Worm (Caenorhabditis elegans) whole organism, L4 larva: Measurements from ENCODE around the gene srsx-34.

Experiments
- F10B5.3 ChIP-seq: sonication (generic microtip); optimal IDR thresholded peaks from 2 replicates; lab custom pipeline; 2016; ENCODE audit warnings: mild to moderate bottlenecking, missing genetic modification characterization, missing compliant biosample characterization
- F44E2.7 ChIP-seq: fragments of 200-800 bp; sonication (Bioruptor generic); IDR thresholded peaks from 2 replicates; pipeline ENCODE4 v2.1.2; 2022; ENCODE audit warnings: missing genetic modification characterization, missing compliant biosample characterization
- R02D3.7 ChIP-seq: fragments of 150-350 bp; sonication (generic microtip); optimal IDR thresholded peaks from 3 replicates; lab custom pipeline; 2014; ENCODE audit warnings: missing biosample characterization, missing genetic modification characterization
- T20F7.1 ChIP-seq: fragments of 200-800 bp; sonication (Bioruptor generic); optimal IDR thresholded peaks from 2 replicates; lab custom pipeline; 2018; ENCODE audit warnings: mild to moderate bottlenecking, missing genetic modification characterization, missing compliant biosample characterization
- T26A8.4 ChIP-seq: fragments of 200-800 bp; sonication (Bioruptor generic); IDR thresholded peaks from 2 replicates; pipeline ENCODE4 v1.3.6; 2022; ENCODE audit warnings: missing genetic modification characterization, missing compliant biosample characterization
- Y48G9A.11 ChIP-seq: fragments of 200-800 bp; sonication (Bioruptor generic); IDR thresholded peaks from 2 replicates; pipeline ENCODE4 v1.3.6; 2022; ENCODE audit warnings: missing genetic modification reagents, missing genetic modification characterization, missing compliant biosample characterization
- aly-2 ChIP-seq: sonication (generic microtip); optimal IDR thresholded peaks from 2 replicates; lab custom pipeline; 2018; ENCODE audit warnings: missing biosample characterization, missing genetic modification characterization
- arid-1 ChIP-seq: fragments of 200-800 bp; sonication (Bioruptor generic); conservative IDR thresholded peaks from 2 replicates; pipeline ENCODE4 v1.3.6; 2022; ENCODE audit warnings: missing genetic modification reagents, missing genetic modification characterization, missing compliant biosample characterization
- ceh-32 ChIP-seq: sonication (generic microtip); optimal IDR thresholded peaks from 2 replicates; lab custom pipeline; 2016; ENCODE audit warnings: mild to moderate bottlenecking, missing genetic modification characterization, missing compliant biosample characterization; ENCODE audit not compliant: poor library complexity
- ceh-82 ChIP-seq: sonication (generic microtip); optimal IDR thresholded peaks from 2 replicates; lab custom pipeline; 2017; ENCODE audit warnings: missing biosample characterization, missing genetic modification characterization
- cey-2 ChIP-seq: sonication (generic microtip); optimal IDR thresholded peaks from 3 replicates; lab custom pipeline; 2017; ENCODE audit warnings: missing genetic modification characterization, mild to moderate bottlenecking, missing compliant biosample characterization, antibody characterized with exemption, borderline replicate concordance; ENCODE audit not compliant: insufficient read depth
- ctbp-1 ChIP-seq: fragments of 200-800 bp; sonication (Bioruptor generic); IDR thresholded peaks from 2 replicates; pipeline ENCODE4 v1.3.6; 2022; ENCODE audit warnings: missing genetic modification reagents, missing genetic modification characterization, missing compliant biosample characterization
- daf-12 ChIP-seq: fragments of 150-350 bp; optimal IDR thresholded peaks from 2 replicates; lab custom pipeline; 2014; ENCODE audit warnings: missing biosample characterization, missing genetic modification reagents, missing genetic modification characterization
- daf-16 ChIP-seq, 3 experiments: sonication (generic microtip); optimal IDR thresholded peaks; 2 replicates each; lab custom pipeline; 2016 to 2017; ENCODE audit warnings: missing genetic modification characterization in 3 of 3, missing genetic modification reagents in 3 of 3, mild to moderate bottlenecking in 2 of 3, missing compliant biosample characterization in 2 of 3, missing biosample characterization in 1 of 3, moderate library complexity in 1 of 3
- daf-19 ChIP-seq: fragments of 200-800 bp; sonication (Bioruptor generic); conservative IDR thresholded peaks from 2 replicates; pipeline ENCODE4 v1.3.6; 2022; ENCODE audit warnings: missing genetic modification characterization, missing compliant biosample characterization
- daf-8 ChIP-seq: fragments of 200-800 bp; sonication (Bioruptor generic); IDR thresholded peaks from 2 replicates; pipeline ENCODE4 v1.3.6; 2022; ENCODE audit warnings: missing genetic modification characterization, missing compliant biosample characterization
- dmd-6 ChIP-seq: fragments of 200-800 bp; sonication (Bioruptor generic); IDR thresholded peaks from 2 replicates; pipeline ENCODE4 v1.3.6; 2022; ENCODE audit warnings: missing genetic modification reagents, missing genetic modification characterization, missing compliant biosample characterization
- dve-1 ChIP-seq: sonication (generic microtip); optimal IDR thresholded peaks from 2 replicates; lab custom pipeline; 2017; ENCODE audit warnings: antibody characterized with exemption, mild to moderate bottlenecking, missing genetic modification characterization, missing compliant biosample characterization; ENCODE audit not compliant: insufficient read depth
- fos-1 ChIP-seq: fragments of 150-350 bp; optimal IDR thresholded peaks from 2 replicates; lab custom pipeline; 2014; ENCODE audit warnings: missing biosample characterization, missing genetic modification characterization
- hlh-11 ChIP-seq: fragments of 200-800 bp; sonication (Bioruptor generic); optimal IDR thresholded peaks from 2 replicates; lab custom pipeline; 2018; ENCODE audit warnings: mild to moderate bottlenecking, missing genetic modification characterization, missing compliant biosample characterization
- hlh-30 ChIP-seq: sonication (generic microtip); optimal IDR thresholded peaks from 2 replicates; lab custom pipeline; 2017; ENCODE audit warnings: antibody characterized with exemption, mild to moderate bottlenecking, missing genetic modification characterization, missing compliant biosample characterization; ENCODE audit not compliant: insufficient read depth
- jun-1 ChIP-seq: fragments of 150-350 bp; optimal IDR thresholded peaks from 2 replicates; lab custom pipeline; 2014; ENCODE audit warnings: missing biosample characterization, missing genetic modification reagents, missing genetic modification characterization
- lin-1 ChIP-seq: fragments of 200-800 bp; sonication (Bioruptor generic); IDR thresholded peaks from 2 replicates; pipeline ENCODE4 v1.3.6; 2022; ENCODE audit warnings: missing genetic modification reagents, missing genetic modification characterization, missing compliant biosample characterization
- lin-15B ChIP-seq: fragments of 150-350 bp; sonication (generic microtip); optimal IDR thresholded peaks from 3 replicates; lab custom pipeline; 2014; ENCODE audit warnings: missing biosample characterization, missing genetic modification characterization
- lin-38 ChIP-seq: fragments of 200-800 bp; sonication (Bioruptor generic); IDR thresholded peaks from 2 replicates; pipeline ENCODE4 v1.3.6; 2022; ENCODE audit warnings: missing genetic modification reagents, missing genetic modification characterization, missing compliant biosample characterization
- lin-39 ChIP-seq: fragments of 150-350 bp; optimal IDR thresholded peaks from 2 replicates; lab custom pipeline; 2014; ENCODE audit warnings: missing biosample characterization, missing genetic modification reagents, missing genetic modification characterization
- lir-3 ChIP-seq: sonication (generic microtip); optimal IDR thresholded peaks from 2 replicates; lab custom pipeline; 2016; ENCODE audit warnings: mild to moderate bottlenecking, missing genetic modification characterization, missing compliant biosample characterization
- mdl-1 ChIP-seq, 2 experiments: fragments of 150-350 bp in 1 of 2; sonication (generic microtip) in 1 of 2; optimal IDR thresholded peaks; 2 replicates each; lab custom pipeline; 2014 to 2017; ENCODE audit warnings: missing biosample characterization in 2 of 2, missing genetic modification characterization in 2 of 2
- mes-2 ChIP-seq: sonication (generic microtip); optimal IDR thresholded peaks from 2 replicates; lab custom pipeline; 2016; ENCODE audit warnings: missing genotype, mild to moderate bottlenecking, missing genetic modification characterization, missing compliant biosample characterization; ENCODE audit not compliant: poor library complexity, severe bottlenecking
- nhr-10 ChIP-seq: fragments of 150-350 bp; optimal IDR thresholded peaks from 2 replicates; lab custom pipeline; 2014; ENCODE audit warnings: missing biosample characterization, missing genetic modification characterization
- nhr-111 ChIP-seq: fragments of 200-800 bp; sonication (Bioruptor generic); optimal IDR thresholded peaks from 2 replicates; lab custom pipeline; 2018; ENCODE audit warnings: mild to moderate bottlenecking, missing genetic modification characterization, missing compliant biosample characterization
- nhr-237 ChIP-seq: sonication (generic microtip); optimal IDR thresholded peaks from 2 replicates; lab custom pipeline; 2017; ENCODE audit warnings: missing biosample characterization, missing genetic modification characterization
- nhr-28 ChIP-seq: fragments of 150-350 bp; optimal IDR thresholded peaks from 2 replicates; lab custom pipeline; 2014; ENCODE audit warnings: missing biosample characterization, missing genetic modification characterization
- nhr-41 ChIP-seq: fragments of 200-800 bp; sonication (Bioruptor generic); IDR thresholded peaks from 2 replicates; pipeline ENCODE4 v1.3.6; 2022; ENCODE audit warnings: missing genetic modification reagents, missing genetic modification characterization, missing compliant biosample characterization
- nhr-42 ChIP-seq: fragments of 200-800 bp; sonication (Bioruptor generic); IDR thresholded peaks from 2 replicates; pipeline ENCODE4 v1.3.6; 2022; ENCODE audit warnings: missing genetic modification characterization, missing compliant biosample characterization
- nhr-48 ChIP-seq: sonication (generic microtip); optimal IDR thresholded peaks from 2 replicates; lab custom pipeline; 2016; ENCODE audit warnings: mild to moderate bottlenecking, missing genetic modification characterization, missing compliant biosample characterization
- nhr-77 ChIP-seq: fragments of 150-350 bp; optimal IDR thresholded peaks from 2 replicates; lab custom pipeline; 2014; ENCODE audit warnings: missing biosample characterization, missing genetic modification characterization
- php-3 ChIP-seq: fragments of 200-800 bp; sonication (Bioruptor generic); IDR thresholded peaks from 2 replicates; pipeline ENCODE4 v1.3.6; 2022; ENCODE audit warnings: missing genetic modification reagents, missing genetic modification characterization, missing compliant biosample characterization
- rbr-2 ChIP-seq: sonication (generic microtip); optimal IDR thresholded peaks from 2 replicates; lab custom pipeline; 2016; ENCODE audit warnings: missing genotype, missing genetic modification characterization, missing compliant biosample characterization
- sdz-12 ChIP-seq: fragments of 200-800 bp; sonication (Bioruptor generic); optimal IDR thresholded peaks from 2 replicates; lab custom pipeline; 2018; ENCODE audit warnings: mild to moderate bottlenecking, missing genetic modification characterization, missing compliant biosample characterization
- unc-130 ChIP-seq: sonication (generic microtip); optimal IDR thresholded peaks from 2 replicates; lab custom pipeline; 2016; ENCODE audit warnings: missing genetic modification reagents, missing genetic modification characterization, missing compliant biosample characterization
- unc-62 ChIP-seq, 3 experiments: fragments of 150-350 bp in 1 of 3; sonication (generic microtip); optimal IDR thresholded peaks in 2 of 3; peaks in 1 of 3; 1 replicate in 1 of 3; 2 replicates in 2 of 3; lab custom pipeline; 2014 to 2017; ENCODE audit warnings: missing biosample characterization in 3 of 3, missing genetic modification characterization in 3 of 3, missing genetic modification reagents in 3 of 3, missing genotype in 1 of 3
- vab-7 ChIP-seq: fragments of 200-800 bp; sonication (Bioruptor generic); IDR thresholded peaks from 2 replicates; pipeline ENCODE4 v1.3.6; 2022; ENCODE audit warnings: missing genetic modification reagents, missing genetic modification characterization, missing compliant biosample characterization
- zag-1 ChIP-seq: fragments of 150-350 bp; optimal IDR thresholded peaks from 2 replicates; lab custom pipeline; 2014; ENCODE audit warnings: missing biosample characterization, missing genetic modification characterization
- ztf-11 ChIP-seq: fragments of 150-350 bp; optimal IDR thresholded peaks from 2 replicates; lab custom pipeline; 2014; ENCODE audit warnings: missing biosample characterization, missing genetic modification characterization

The srsx-34 gene

DNA sequence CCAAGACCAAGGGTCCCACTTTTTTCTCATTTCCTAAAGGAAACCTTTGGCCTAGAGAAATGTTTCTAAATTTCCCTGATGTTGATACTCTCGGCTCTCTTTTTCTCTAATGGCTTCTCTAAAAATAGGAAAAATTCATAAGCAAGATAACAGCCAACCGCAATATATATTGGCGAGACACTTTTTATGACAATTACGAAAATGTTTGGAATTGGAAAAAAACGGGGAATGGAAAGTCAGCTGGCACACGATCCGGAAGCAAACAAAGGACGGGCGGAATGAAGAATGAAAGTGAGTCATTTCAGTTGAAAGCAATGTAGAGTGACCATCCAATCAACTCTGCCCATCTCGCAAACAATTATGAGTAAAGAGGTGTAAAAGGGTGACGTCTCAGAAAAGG, 45.6 kb downstream of the srsx-34 start (continued):
- no peak for TF ChIP-seq php-3 (GFP tag; lab: Robert Waterston, UW)
- TF ChIP-seq F44E2.7 (GFP tag; lab: Robert Waterston, UW): no peak
- no peak for TF ChIP-seq lin-1 (GFP tag; lab: Robert Waterston, UW)
- TF ChIP-seq T20F7.1 (GFP tag; lab: Kevin White, UChicago): no peak
- no peak for TF ChIP-seq daf-8
- no peak for TF ChIP-seq cey-2 (tag; lab: Kevin White, UChicago)
- TF ChIP-seq hlh-30 (tag; lab: Kevin White, UChicago): peak; percentile 29
- no peak for TF ChIP-seq F10B5.3 (tag; lab: Kevin White, UChicago)
- TF ChIP-seq nhr-42 (GFP tag; lab: Robert Waterston, UW): no peak
- no peak for TF ChIP-seq nhr-48
- no peak for TF ChIP-seq vab-7 (GFP tag; lab: Robert Waterston, UW)
- no peak for TF ChIP-seq nhr-237 (tag; lab: Kevin White, UChicago)
- TF ChIP-seq nhr-111: no peak
- TF ChIP-seq nhr-28 (tag; lab: Kevin White, UChicago): peak; percentile 38
- TF ChIP-seq dmd-6: no peak; the same call in 1 of the 2 replicates
- TF ChIP-seq ztf-11 (tag; lab: Kevin White, UChicago): no peak
- TF ChIP-seq fos-1 (tag; lab: Kevin White, UChicago): no peak
- TF ChIP-seq hlh-11: peak; percentile 57
- no peak for TF ChIP-seq daf-12 (tag; lab: Kevin White, UChicago)
- no peak for TF ChIP-seq lin-39 (tag; lab: Kevin White, UChicago)
- TF ChIP-seq daf-16 (GFP tag; optimal IDR thresholded peaks at IDR 0.05; lab: Kevin White, UChicago): no peak
- TF ChIP-seq daf-16 (tag; optimal IDR thresholded peaks at IDR 0.05; lab: Kevin White, UChicago): peak; percentile 71
- peak; percentile 70 for TF ChIP-seq dve-1 (tag; lab: Kevin White, UChicago)
- TF ChIP-seq T26A8.4 (GFP tag; lab: Robert Waterston, UW): no peak
- no peak for TF ChIP-seq lir-3 (tag; lab: Kevin White, UChicago)
- no peak for TF ChIP-seq R02D3.7 (tag; lab: Kevin White, UChicago)
- no peak for TF ChIP-seq ceh-82 (tag; lab: Kevin White, UChicago)

DNA sequence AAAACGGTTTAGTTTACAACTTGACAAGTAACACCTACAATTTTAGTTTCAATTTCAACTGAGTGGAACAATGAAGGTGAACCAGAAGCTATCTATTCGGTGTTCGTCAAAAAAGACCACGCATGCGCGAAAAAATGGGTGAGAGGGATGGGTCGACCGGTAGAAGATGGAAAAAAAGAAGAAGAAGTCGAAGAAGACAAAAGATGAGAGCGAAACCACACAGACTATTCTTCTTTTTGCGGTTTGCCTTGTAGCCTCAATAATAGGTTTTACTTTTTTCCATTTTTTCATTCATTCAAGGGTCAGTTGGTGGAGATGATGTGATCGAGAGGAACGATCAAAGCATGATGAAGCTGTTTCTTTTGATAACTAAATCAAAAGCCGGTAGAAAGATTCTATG, 46.6 kb downstream of the srsx-34 start:
- peak; percentile 37 for TF ChIP-seq nhr-28 (tag; lab: Kevin White, UChicago)
- peak in 1 of 2 experiments; percentile 95 for TF ChIP-seq unc-62 (GFP tag; optimal IDR thresholded peaks at IDR 0.05 in 1 of 2; lab: Kevin White, UChicago)
- no peak for TF ChIP-seq unc-62 (tag; optimal IDR thresholded peaks at IDR 0.05; lab: Kevin White, UChicago)
- TF ChIP-seq lir-3 (tag; lab: Kevin White, UChicago): no peak
- TF ChIP-seq hlh-11: peak; percentile 9
- no peak for TF ChIP-seq ceh-32 (tag; lab: Kevin White, UChicago)

DNA sequence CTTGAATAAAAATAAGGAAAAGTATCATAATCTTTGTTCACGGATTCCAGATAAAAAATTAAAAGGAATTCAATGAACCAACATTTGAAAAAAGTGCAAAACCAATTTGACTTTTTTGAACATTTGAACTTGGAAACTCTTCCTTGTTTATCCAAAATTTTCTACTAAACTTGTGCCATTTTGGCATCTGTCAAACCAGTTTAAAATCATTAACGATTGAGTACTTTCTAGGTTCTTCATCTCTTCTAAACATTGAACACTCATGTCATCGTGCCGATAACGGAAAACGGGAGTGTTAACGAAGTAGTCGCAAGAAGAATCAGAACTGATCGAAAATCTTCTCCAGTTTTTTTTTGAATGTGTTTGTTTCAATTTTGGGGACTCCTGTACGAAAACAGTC, 48.5 kb downstream of the srsx-34 start:
- peak in 1 of 2 experiments; percentile 24 for TF ChIP-seq mdl-1 (tag; optimal IDR thresholded peaks at IDR 0.05; lab: Kevin White, UChicago)
- TF ChIP-seq dmd-6: 0 out of 2 replicates have a peak, but pooled peaks have one; percentile 30
- no peak for TF ChIP-seq daf-19 (GFP tag; lab: Robert Waterston, UW)
- TF ChIP-seq nhr-42 (GFP tag; lab: Robert Waterston, UW): no peak
- no peak for TF ChIP-seq nhr-41 (GFP tag; lab: Robert Waterston, UW)
- no peak for TF ChIP-seq unc-130 (GFP tag; lab: Kevin White, UChicago)
- no peak for TF ChIP-seq jun-1 (tag; lab: Kevin White, UChicago)
- no peak for TF ChIP-seq rbr-2 (tag; lab: Kevin White, UChicago)
- TF ChIP-seq nhr-10: no peak
- no peak for TF ChIP-seq lir-3 (tag; lab: Kevin White, UChicago)
- no peak for TF ChIP-seq arid-1 (GFP tag; lab: Robert Waterston, UW)
- no peak for TF ChIP-seq T26A8.4 (GFP tag; lab: Robert Waterston, UW)
- TF ChIP-seq ceh-32 (tag; lab: Kevin White, UChicago): no peak
- no peak for TF ChIP-seq sdz-12 (GFP tag; lab: Kevin White, UChicago)
- TF ChIP-seq lin-38 (GFP tag; lab: Robert Waterston, UW): no peak
- no peak for TF ChIP-seq nhr-48
- no peak for TF ChIP-seq nhr-77 (tag; lab: Kevin White, UChicago)
- TF ChIP-seq nhr-28 (tag; lab: Kevin White, UChicago): peak; percentile 48
- no peak for TF ChIP-seq R02D3.7 (tag; lab: Kevin White, UChicago)
- no peak for TF ChIP-seq Y48G9A.11 (GFP tag; lab: Robert Waterston, UW)
- no peak for TF ChIP-seq aly-2
- TF ChIP-seq lin-15B (tag; lab: Kevin White, UChicago): no peak
- no peak for TF ChIP-seq zag-1 (tag; lab: Kevin White, UChicago)
- TF ChIP-seq ctbp-1 (GFP tag; lab: Robert Waterston, UW): no peak
- no peak for TF ChIP-seq mes-2 (tag; lab: Kevin White, UChicago)
